Fruit fly (Drosophila melanogaster) whole organism, adult: ENCODE data around the gene CG14111.

Source experiments
- CG11617 ChIP-seq: fragments of 200-800 bp; sonication (Bioruptor generic); optimal IDR thresholded peaks from 2 replicates; lab custom pipeline; 2017; ENCODE audit warnings: mild to moderate bottlenecking, missing biosample characterization, missing genetic modification reagents, missing genetic modification characterization
- CG12768 ChIP-seq: fragments of 200-800 bp; sonication (Bioruptor generic); optimal IDR thresholded peaks from 2 replicates; lab custom pipeline; 2017; ENCODE audit warnings: missing biosample characterization, missing genetic modification characterization, mild to moderate bottlenecking, moderate library complexity, missing genetic modification reagents
- CG14711 ChIP-seq: fragments of 200-800 bp; sonication (Bioruptor generic); optimal IDR thresholded peaks from 2 replicates; lab custom pipeline; 2018; ENCODE audit warnings: missing biosample characterization, mild to moderate bottlenecking, missing genetic modification characterization, moderate library complexity
- CG1620 ChIP-seq: fragments of 200-800 bp; sonication (Bioruptor generic); optimal IDR thresholded peaks from 2 replicates; lab custom pipeline; 2016; ENCODE audit warnings: missing biosample characterization, missing genetic modification characterization
- CG33017 ChIP-seq: fragments of 200-800 bp; sonication (Bioruptor generic); optimal IDR thresholded peaks from 2 replicates; lab custom pipeline; 2018; ENCODE audit warnings: missing biosample characterization, mild to moderate bottlenecking, missing genetic modification characterization, moderate library complexity
- CG5204 ChIP-seq: fragments of 200-800 bp; sonication (Bioruptor generic); optimal IDR thresholded peaks from 2 replicates; lab custom pipeline; 2016; ENCODE audit warnings: missing biosample characterization, missing genetic modification characterization
- CG7045 ChIP-seq: fragments of 200-800 bp; sonication (Bioruptor generic); optimal IDR thresholded peaks from 2 replicates; lab custom pipeline; 2017; ENCODE audit warnings: missing biosample characterization, mild to moderate bottlenecking, missing genetic modification characterization
- CG7101 ChIP-seq: fragments of 200-800 bp; sonication (Bioruptor generic); optimal IDR thresholded peaks from 2 replicates; lab custom pipeline; 2018; ENCODE audit warnings: missing biosample characterization, mild to moderate bottlenecking, missing genetic modification characterization, moderate library complexity
- Clk ChIP-seq: fragments of 200-800 bp; sonication (Bioruptor generic); optimal IDR thresholded peaks from 2 replicates; lab custom pipeline; 2017; ENCODE audit warnings: missing biosample characterization, missing genetic modification characterization
- Crg-1 ChIP-seq: fragments of 200-800 bp; sonication (Bioruptor generic); optimal IDR thresholded peaks from 2 replicates; lab custom pipeline; 2016; ENCODE audit warnings: missing biosample characterization, missing genetic modification characterization
- Hr96 ChIP-seq: fragments of 200-800 bp; sonication (Bioruptor generic); optimal IDR thresholded peaks from 2 replicates; lab custom pipeline; 2016; ENCODE audit warnings: missing biosample characterization, missing genetic modification characterization
- Mnt ChIP-seq: fragments of 200-800 bp; sonication (Bioruptor generic); optimal IDR thresholded peaks from 2 replicates; lab custom pipeline; 2016; ENCODE audit warnings: missing biosample characterization, mild to moderate bottlenecking, missing genetic modification characterization
- bab1 ChIP-seq: fragments of 200-800 bp; sonication (Bioruptor generic); optimal IDR thresholded peaks from 3 replicates; lab custom pipeline; 2019; ENCODE audit warnings: missing biosample characterization, mild to moderate bottlenecking, missing genetic modification characterization, moderate library complexity
- cic ChIP-seq: fragments of 200-800 bp; sonication (Bioruptor generic); optimal IDR thresholded peaks from 2 replicates; lab custom pipeline; 2017; ENCODE audit warnings: missing biosample characterization, mild to moderate bottlenecking, missing genetic modification characterization, moderate library complexity
- cnc ChIP-seq, 2 experiments: fragments of >200 bp; optimal IDR thresholded peaks; 2 replicates each; lab custom pipeline; 2017
- kay ChIP-seq: fragments of 200-800 bp; sonication (Bioruptor generic); peaks from one replicate; lab custom pipeline; 2016; ENCODE audit warnings: missing biosample characterization, missing genetic modification characterization, borderline replicate concordance
- ovo ChIP-seq: fragments of 200-800 bp; sonication (Bioruptor generic); optimal IDR thresholded peaks from 2 replicates; lab custom pipeline; 2016; ENCODE audit warnings: missing biosample characterization, missing genetic modification characterization
- pad ChIP-seq: fragments of 200-800 bp; sonication (Bioruptor generic); optimal IDR thresholded peaks from 3 replicates; lab custom pipeline; 2017; ENCODE audit warnings: missing biosample characterization, missing genetic modification characterization, mild to moderate bottlenecking, moderate library complexity, missing genetic modification reagents
- tj ChIP-seq: fragments of 200-800 bp; sonication (Bioruptor generic); optimal IDR thresholded peaks from 3 replicates; lab custom pipeline; 2017; ENCODE audit warnings: missing biosample characterization, mild to moderate bottlenecking, missing genetic modification characterization, moderate library complexity
- toe ChIP-seq: fragments of 200-800 bp; sonication (Bioruptor generic); optimal IDR thresholded peaks from 2 replicates; lab custom pipeline; 2016; ENCODE audit warnings: missing biosample characterization, missing genetic modification characterization

CG14111 gene

dm6 chr3L:13377657-13378056 lies at the start of gene CG14111:
Gene CG14111, plus strand, starts transcription at chr3L:13377957.
- TF ChIP-seq cnc (optimal IDR thresholded peaks at IDR 0.05; lab: Kevin White, UChicago): no peak
- TF ChIP-seq Crg-1 (GFP tag; lab: Kevin White, UChicago): no peak
- TF ChIP-seq CG7045: no peak
- no peak for TF ChIP-seq bab1 (GFP tag; lab: Kevin White, UChicago)
- no peak for TF ChIP-seq tj (GFP tag; lab: Kevin White, UChicago)

DNA sequence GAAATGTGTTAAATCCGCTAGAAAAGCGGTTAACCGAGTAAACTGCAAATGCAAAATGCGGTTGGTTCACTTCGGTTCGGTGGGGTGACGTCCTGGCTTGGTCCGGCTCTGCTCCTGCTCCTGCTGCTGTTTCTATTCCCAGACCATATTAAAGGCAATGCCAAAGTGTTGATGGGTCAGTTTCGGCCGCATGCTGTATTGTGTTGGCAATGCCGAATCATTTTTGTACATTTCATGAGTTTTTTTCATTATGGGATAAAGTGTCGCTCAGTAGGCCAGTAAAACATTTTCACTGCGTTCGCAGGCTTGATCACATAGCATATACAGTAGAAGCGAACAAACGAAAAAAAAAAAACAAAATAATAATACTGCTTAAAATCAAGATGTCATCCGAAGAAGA lies 48.9 kb upstream of the CG14111 start, which contains the start of gene CG14113:
Gene CG14113, plus strand, starts transcription at position 301 of the 400 bp plus-strand sequence.
- no peak for TF ChIP-seq CG7101
- no peak for TF ChIP-seq Mnt (GFP tag; lab: Kevin White, UChicago)
- no peak for TF ChIP-seq toe (GFP tag; lab: Kevin White, UChicago)
- TF ChIP-seq bab1 (GFP tag; lab: Kevin White, UChicago): no peak
- no peak for TF ChIP-seq kay (GFP tag; lab: Kevin White, UChicago)
- no peak for TF ChIP-seq cnc (optimal IDR thresholded peaks at IDR 0.05; lab: Kevin White, UChicago)
- no peak for TF ChIP-seq Hr96
- TF ChIP-seq tj (GFP tag; lab: Kevin White, UChicago): no peak
- TF ChIP-seq CG5204: no peak
- TF ChIP-seq CG11617 (GFP tag; lab: Kevin White, UChicago): no peak
- TF ChIP-seq CG1620: no peak
- TF ChIP-seq CG33017 (tag; lab: Kevin White, UChicago): no peak
- TF ChIP-seq Clk (GFP tag; lab: Kevin White, UChicago): no peak
- TF ChIP-seq CG14711: no peak
- no peak for TF ChIP-seq pad (GFP tag; lab: Kevin White, UChicago)
- no peak for TF ChIP-seq Crg-1 (GFP tag; lab: Kevin White, UChicago)
- no peak for TF ChIP-seq cic (GFP tag; lab: Kevin White, UChicago)
- TF ChIP-seq CG7045: no peak
- TF ChIP-seq CG12768 (GFP tag; lab: Kevin White, UChicago): no peak
- TF ChIP-seq ovo: no peak

dm6 chr3L:13348733-13349132 lies 29.0 kb upstream of the CG14111 start, which contains the start of gene CG17687:
Gene CG17687, plus strand, starts transcription at chr3L:13349033.
- TF ChIP-seq CG7045: no peak
- TF ChIP-seq CG1620: no peak
- TF ChIP-seq CG7101: no peak
- no peak for TF ChIP-seq Mnt (GFP tag; lab: Kevin White, UChicago)
- TF ChIP-seq ovo: no peak
- no peak for TF ChIP-seq CG5204
- no peak for TF ChIP-seq CG33017 (tag; lab: Kevin White, UChicago)
- no peak for TF ChIP-seq toe (GFP tag; lab: Kevin White, UChicago)

DNA sequence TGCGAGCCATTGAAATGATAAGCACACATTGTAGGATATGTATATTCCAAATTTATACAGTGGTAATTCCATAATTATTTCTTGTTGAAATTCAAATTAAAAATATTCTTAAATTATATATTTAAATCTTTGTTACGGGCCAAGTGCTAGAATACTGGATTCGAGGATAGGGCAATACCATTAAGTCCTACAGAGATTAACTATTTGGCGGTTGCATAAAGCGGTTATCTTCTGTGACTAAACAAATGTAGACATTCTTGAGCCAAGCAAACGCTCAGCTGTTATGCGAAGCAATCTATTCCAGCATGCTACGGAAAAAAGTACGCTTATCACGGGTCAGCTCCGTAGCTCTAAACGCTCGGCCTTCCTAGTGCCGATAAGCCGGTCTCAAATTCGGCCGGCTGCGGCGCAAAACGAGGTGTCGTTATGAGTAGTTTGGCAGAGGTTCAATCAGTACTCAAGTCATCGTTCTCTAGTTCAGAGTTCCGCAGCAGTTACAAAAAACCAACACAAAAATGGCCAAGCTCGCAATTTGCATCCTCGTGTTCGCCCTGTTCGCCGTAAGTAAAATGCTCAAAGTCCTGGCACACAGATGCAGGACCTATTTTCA lies 21.6 kb upstream of the CG14111 start, which contains the start of gene Nplp2:
Gene Nplp2, plus strand, starts transcription at position 293 of the 610 bp plus-strand sequence.
- TF ChIP-seq Mnt (GFP tag; lab: Kevin White, UChicago) (no peak), tj (GFP tag; lab: Kevin White, UChicago) (no peak), CG1620 (no peak), CG7045 (no peak), CG14711 (peak; percentile 42), toe (GFP tag; lab: Kevin White, UChicago) (peak; percentile 13), cic (GFP tag; lab: Kevin White, UChicago) (no peak), Crg-1 (GFP tag; lab: Kevin White, UChicago) (no peak), CG33017 (tag; lab: Kevin White, UChicago) (peak; percentile 72), kay (GFP tag; lab: Kevin White, UChicago) (peak; percentile 9), CG12768 (GFP tag; lab: Kevin White, UChicago) (peak; percentile 20), Hr96 (no peak), CG7101 (peak; percentile 79), cnc (optimal IDR thresholded peaks at IDR 0.05; lab: Kevin White, UChicago) (no peak), CG5204 (no peak)

dm6 chr3L:13378202-13378601 lies 445 bp downstream of the CG14111 start, which contains the start of gene SNCF:
Gene SNCF, plus strand, starts transcription at chr3L:13378583.
- no peak for TF ChIP-seq CG1620
- TF ChIP-seq CG14711: no peak
- TF ChIP-seq cnc (optimal IDR thresholded peaks at IDR 0.05; lab: Kevin White, UChicago): no peak
- no peak for TF ChIP-seq CG5204
- no peak for TF ChIP-seq Crg-1 (GFP tag; lab: Kevin White, UChicago)
- TF ChIP-seq CG12768 (GFP tag; lab: Kevin White, UChicago): no peak
- TF ChIP-seq Hr96: no peak
- no peak for TF ChIP-seq toe (GFP tag; lab: Kevin White, UChicago)
- TF ChIP-seq CG7045: no peak
- no peak for TF ChIP-seq cic (GFP tag; lab: Kevin White, UChicago)
- no peak for TF ChIP-seq bab1 (GFP tag; lab: Kevin White, UChicago)
- no peak for TF ChIP-seq CG33017 (tag; lab: Kevin White, UChicago)
- TF ChIP-seq Clk (GFP tag; lab: Kevin White, UChicago): no peak
- no peak for TF ChIP-seq Mnt (GFP tag; lab: Kevin White, UChicago)
- no peak for TF ChIP-seq tj (GFP tag; lab: Kevin White, UChicago)

- TF ChIP-seq cic (GFP tag; lab: Kevin White, UChicago) (no peak), kay (GFP tag; lab: Kevin White, UChicago) (no peak), pad (GFP tag; lab: Kevin White, UChicago) (no peak), toe (GFP tag; lab: Kevin White, UChicago) (no peak), CG14711 (no peak), Hr96 (no peak), CG7101 (no peak), CG5204 (no peak), CG12768 (GFP tag; lab: Kevin White, UChicago) (no peak), CG7045 (no peak), Crg-1 (GFP tag; lab: Kevin White, UChicago) (no peak), CG11617 (GFP tag; lab: Kevin White, UChicago) (no peak), CG33017 (tag; lab: Kevin White, UChicago) (no peak), bab1 (GFP tag; lab: Kevin White, UChicago) (no peak)
These were observed 3.4 kb downstream of the CG14111 start, which contains the start of gene CG14107 for dm6 chr3L:13381160-13381559. Gene CG14107, minus strand, starts transcription at chr3L:13381346.
